Fruit fly (Drosophila melanogaster): ENCODE data around the gene dia.

dia gene

dm6 chr2L:20816140-20816539 lies 58.2 kb downstream of the dia start, which contains the start of gene CG33322:
TSS of gene CG33322 (minus strand) at chr2L:20816240.
- TF ChIP-seq bab1 (GFP tag; optimal IDR thresholded peaks at IDR 0.05) (no peak), tj (GFP tag; optimal IDR thresholded peaks at IDR 0.05) (no peak), CG11617 (GFP tag; optimal IDR thresholded peaks at IDR 0.05) (no peak), pad (GFP tag; optimal IDR thresholded peaks at IDR 0.05) (no peak), kay (GFP tag; ENCODE audit: borderline replicate concordance) (no peak), CG5204 (GFP tag; optimal IDR thresholded peaks at IDR 0.05) (no peak), Crg-1 (GFP tag; optimal IDR thresholded peaks at IDR 0.05) (no peak), Mnt (GFP tag; optimal IDR thresholded peaks at IDR 0.05) (no peak), CG7045 (GFP tag; optimal IDR thresholded peaks at IDR 0.05) (no peak), ovo (GFP tag; optimal IDR thresholded peaks at IDR 0.05) (no peak), CG1620 (GFP tag; optimal IDR thresholded peaks at IDR 0.05) (no peak), CG12768 (GFP tag; optimal IDR thresholded peaks at IDR 0.05) (no peak), CG33017 (tag; optimal IDR thresholded peaks at IDR 0.05) (no peak), Hr96 (GFP tag; optimal IDR thresholded peaks at IDR 0.05) (no peak)

DNA sequence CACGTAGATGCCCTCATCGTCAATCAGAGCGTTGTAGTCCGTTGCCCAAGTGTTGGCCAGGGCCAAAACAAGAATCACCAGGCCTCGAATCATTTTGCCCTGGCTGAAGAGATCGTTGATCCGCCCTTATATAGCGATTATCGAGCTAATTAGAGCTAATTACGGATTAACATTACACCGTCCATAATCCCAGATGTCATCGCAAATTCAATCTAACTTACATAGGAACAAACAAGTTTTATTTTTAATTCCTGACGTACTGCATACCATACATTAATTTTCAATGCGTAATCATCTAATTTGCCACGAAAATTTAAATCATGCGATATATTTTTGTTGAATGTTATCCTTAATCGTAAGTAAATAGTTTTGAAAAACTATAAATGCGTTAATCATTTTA lies 59.2 kb downstream of the dia start, which contains the start of gene CheB38b:
TSS of gene CheB38b (minus strand) at position 101 of the 400 bp plus-strand sequence.
- TF ChIP-seq CG11617 (GFP tag; optimal IDR thresholded peaks at IDR 0.05) = no peak
- TF ChIP-seq CG7101 (tag; optimal IDR thresholded peaks at IDR 0.05) = no peak
- TF ChIP-seq CG5204 (GFP tag; optimal IDR thresholded peaks at IDR 0.05) = no peak
- TF ChIP-seq CG7045 (GFP tag; optimal IDR thresholded peaks at IDR 0.05) = no peak
- TF ChIP-seq kay (GFP tag; ENCODE audit: borderline replicate concordance) = no peak
- TF ChIP-seq bab1 (GFP tag; optimal IDR thresholded peaks at IDR 0.05) = no peak
- TF ChIP-seq CG12768 (GFP tag; optimal IDR thresholded peaks at IDR 0.05) = no peak
- TF ChIP-seq Mnt (GFP tag; optimal IDR thresholded peaks at IDR 0.05) = no peak
